Worm (Caenorhabditis elegans): ENCODE data around the gene unc-36.

The unc-36 gene

DNA sequence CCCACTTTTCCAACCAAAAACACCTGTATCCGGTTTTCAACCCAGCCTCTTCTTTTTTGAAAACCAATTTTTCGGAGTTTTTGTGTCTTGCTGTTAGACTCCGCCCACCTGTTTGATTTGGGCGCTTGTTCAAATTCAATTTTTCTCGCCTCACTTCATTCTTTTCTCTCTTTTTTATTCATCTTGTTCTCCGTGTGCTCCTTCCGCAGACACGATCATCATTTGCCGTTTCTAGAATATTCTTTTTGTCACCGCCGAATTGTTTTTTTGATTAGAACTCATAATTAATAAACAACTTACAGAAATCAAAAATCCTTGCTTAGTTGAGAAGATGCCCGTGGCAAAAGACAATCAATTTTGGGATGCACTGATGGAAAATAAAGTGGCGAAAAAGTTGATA, 22.1 kb downstream of the unc-36 start, which contains the start of gene C50C3.5:
Gene C50C3.5 (plus strand): TSS at position 301 of the 400 bp plus-strand sequence.
- TF ChIP-seq flt-1 (GFP tag; IDR thresholded peaks at IDR 0.05), result no peak
- TF ChIP-seq cog-1 (tag; optimal IDR thresholded peaks at IDR 0.05), result no peak
- no peak for TF ChIP-seq klf-2 (GFP tag; conservative IDR thresholded peaks at IDR 0.05)

DNA sequence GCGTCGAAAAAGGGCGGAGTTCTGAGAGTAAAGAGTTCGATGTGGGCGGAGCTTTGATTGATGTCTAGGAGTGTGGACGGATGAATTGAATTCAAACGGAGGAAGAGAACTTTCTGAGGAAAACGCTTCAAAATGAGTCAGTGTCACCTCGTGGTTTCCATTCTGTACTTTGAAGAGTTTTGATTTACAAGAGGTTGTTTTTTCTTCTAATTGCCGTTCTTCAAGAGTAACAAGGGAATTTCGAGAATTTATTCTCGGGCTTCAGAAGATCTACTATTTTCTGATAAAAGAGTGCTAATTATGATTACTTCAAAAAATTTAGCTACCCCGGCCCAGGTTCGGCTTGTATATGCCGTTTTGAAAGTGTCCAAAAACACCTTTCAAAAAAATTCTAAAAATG, 24.8 kb downstream of the unc-36 start, which contains the start of gene C50C3.12:
Gene C50C3.12 (plus strand): TSS at position 301 of the 400 bp plus-strand sequence.
- TF ChIP-seq cog-1 (tag; optimal IDR thresholded peaks at IDR 0.05), result no peak
- no peak for TF ChIP-seq T22C8.4 (GFP tag; IDR thresholded peaks at IDR 0.05)
- TF ChIP-seq ztf-29 (GFP tag; IDR thresholded peaks at IDR 0.05), result no peak
- TF ChIP-seq ref-1 (GFP tag; conservative IDR thresholded peaks at IDR 0.05), result no peak
- TF ChIP-seq ztf-23 (GFP tag; IDR thresholded peaks at IDR 0.05), result no peak
- no peak for TF ChIP-seq flt-1 (GFP tag; IDR thresholded peaks at IDR 0.05)
- TF ChIP-seq med-1 (GFP tag; optimal IDR thresholded peaks at IDR 0.05; ENCODE audit: insufficient read depth), result no peak
- no peak for TF ChIP-seq tab-1 (GFP tag; IDR thresholded peaks at IDR 0.05)
- TF ChIP-seq klf-2 (GFP tag; conservative IDR thresholded peaks at IDR 0.05), result no peak

DNA sequence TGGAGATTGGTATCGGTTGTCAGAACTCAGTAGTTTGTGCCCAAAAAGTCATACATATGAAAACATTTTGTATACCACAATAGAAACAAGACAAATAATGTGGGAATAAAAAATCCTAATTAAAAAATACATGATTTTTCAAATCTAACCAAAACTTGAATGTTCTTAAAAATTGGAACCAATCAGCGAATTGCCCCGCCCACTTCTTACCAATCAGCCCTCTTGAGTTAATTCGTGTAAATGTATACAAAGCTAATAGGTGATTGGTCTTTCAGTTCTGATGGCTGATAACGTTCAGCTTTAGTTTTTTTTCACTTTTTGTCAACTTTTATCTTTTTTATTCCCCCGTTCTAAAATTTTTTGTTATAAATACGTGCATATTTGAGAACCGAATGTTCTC, 25.8 kb downstream of the unc-36 start:
- TF ChIP-seq klf-2 (GFP tag; conservative IDR thresholded peaks at IDR 0.05), result no peak
- TF ChIP-seq ztf-29 (GFP tag; IDR thresholded peaks at IDR 0.05), result no peak
- TF ChIP-seq ref-1 (GFP tag; conservative IDR thresholded peaks at IDR 0.05), result no peak
- TF ChIP-seq ztf-23 (GFP tag; IDR thresholded peaks at IDR 0.05), result no peak
- TF ChIP-seq tab-1 (GFP tag; IDR thresholded peaks at IDR 0.05), result no peak
- TF ChIP-seq T22C8.4 (GFP tag; IDR thresholded peaks at IDR 0.05), result no peak
- TF ChIP-seq med-1 (GFP tag; optimal IDR thresholded peaks at IDR 0.05; ENCODE audit: insufficient read depth), result no peak
- no peak for TF ChIP-seq cog-1 (tag; optimal IDR thresholded peaks at IDR 0.05)
- TF ChIP-seq flt-1 (GFP tag; IDR thresholded peaks at IDR 0.05), result no peak

DNA sequence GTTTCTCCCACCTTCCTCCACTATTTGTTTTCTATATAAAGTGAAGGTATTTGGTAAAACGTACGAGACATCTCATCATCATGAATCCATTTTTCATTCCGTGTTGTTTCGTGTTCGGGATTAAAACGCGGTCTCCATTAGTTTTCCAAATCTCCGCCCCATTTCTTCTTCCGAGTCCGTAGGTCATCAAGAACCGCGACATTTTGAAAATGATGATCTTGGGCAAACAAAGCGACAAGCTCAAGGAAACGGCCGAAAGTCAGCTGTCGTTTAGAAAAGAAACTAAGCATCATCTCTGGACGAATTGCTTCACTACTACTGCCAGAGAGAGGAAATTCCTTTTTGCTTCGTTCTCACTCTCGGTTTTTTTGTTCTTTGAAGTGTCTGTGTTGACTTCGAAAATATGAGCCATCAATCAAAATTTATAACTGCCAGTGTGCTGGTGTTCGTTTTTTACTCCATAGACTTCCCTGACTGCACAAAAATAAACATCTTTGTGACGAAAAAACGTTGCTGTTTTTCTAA, 28.3 kb downstream of the unc-36 start:
- no peak for TF ChIP-seq tab-1 (GFP tag; IDR thresholded peaks at IDR 0.05)
- TF ChIP-seq T22C8.4 (GFP tag; IDR thresholded peaks at IDR 0.05), result no peak
- TF ChIP-seq cog-1 (tag; optimal IDR thresholded peaks at IDR 0.05), result no peak
- TF ChIP-seq ref-1 (GFP tag; conservative IDR thresholded peaks at IDR 0.05), result no peak
- TF ChIP-seq klf-2 (GFP tag; conservative IDR thresholded peaks at IDR 0.05), result no peak
- TF ChIP-seq flt-1 (GFP tag; IDR thresholded peaks at IDR 0.05), result no peak
- no peak for TF ChIP-seq ztf-23 (GFP tag; IDR thresholded peaks at IDR 0.05)
- TF ChIP-seq ztf-29 (GFP tag; IDR thresholded peaks at IDR 0.05), result no peak
- no peak for TF ChIP-seq med-1 (GFP tag; optimal IDR thresholded peaks at IDR 0.05; ENCODE audit: insufficient read depth)

DNA sequence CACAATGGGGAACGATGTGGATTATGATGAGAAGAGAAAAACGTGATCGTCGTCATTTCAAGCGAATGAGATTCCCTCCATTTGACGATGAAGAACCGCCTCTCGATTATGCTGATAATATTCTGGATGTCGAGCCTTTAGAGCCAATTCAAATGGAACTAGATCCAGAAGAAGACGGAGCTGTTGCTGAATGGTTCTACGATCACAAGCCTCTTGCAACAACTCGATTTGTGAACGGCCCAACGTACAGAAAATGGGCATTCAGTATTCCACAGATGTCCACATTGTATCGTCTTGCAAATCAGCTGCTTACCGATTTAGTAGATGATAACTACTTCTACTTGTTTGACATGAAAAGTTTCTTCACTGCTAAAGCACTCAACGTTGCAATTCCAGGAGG, 36.2 kb downstream of the unc-36 start:
- no peak for TF ChIP-seq cog-1 (tag; optimal IDR thresholded peaks at IDR 0.05)
- TF ChIP-seq ztf-29 (GFP tag; IDR thresholded peaks at IDR 0.05), result no peak
- no peak for TF ChIP-seq med-1 (GFP tag; optimal IDR thresholded peaks at IDR 0.05; ENCODE audit: insufficient read depth)
- TF ChIP-seq flt-1 (GFP tag; IDR thresholded peaks at IDR 0.05), result no peak
- no peak for TF ChIP-seq tab-1 (GFP tag; IDR thresholded peaks at IDR 0.05)
- TF ChIP-seq ztf-23 (GFP tag; IDR thresholded peaks at IDR 0.05), result no peak
- no peak for TF ChIP-seq ref-1 (GFP tag; conservative IDR thresholded peaks at IDR 0.05)
- no peak for TF ChIP-seq T22C8.4 (GFP tag; IDR thresholded peaks at IDR 0.05)
- no peak for TF ChIP-seq klf-2 (GFP tag; conservative IDR thresholded peaks at IDR 0.05)

DNA sequence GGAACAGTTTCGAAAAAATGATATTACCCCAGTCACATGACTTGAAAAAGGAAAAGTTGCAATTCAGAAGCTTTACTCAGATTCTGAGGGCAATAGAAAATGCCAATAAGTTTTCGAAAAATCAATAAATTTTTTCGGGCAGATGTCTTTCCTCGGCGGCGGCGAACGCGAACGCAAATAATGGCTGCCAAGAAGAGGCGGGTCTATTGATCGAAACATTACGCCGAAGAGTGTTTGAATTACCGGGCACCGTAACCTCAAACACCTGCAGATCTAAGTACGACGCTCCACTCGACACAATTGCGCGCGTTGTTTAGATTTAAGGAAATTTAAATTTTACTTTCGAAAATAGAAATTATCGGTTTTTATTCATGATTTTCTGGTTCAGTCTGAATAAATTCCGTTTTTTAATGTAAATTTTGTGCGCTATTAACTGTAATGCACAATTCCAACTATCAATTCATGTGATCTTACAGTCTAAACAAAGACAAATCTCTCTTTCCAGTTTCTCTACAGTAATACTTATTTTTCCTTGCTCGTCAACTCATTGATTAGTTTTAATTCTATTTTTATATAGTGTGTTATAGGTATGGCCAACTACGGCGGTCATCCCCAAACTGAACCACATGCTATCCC, 37.1 kb downstream of the unc-36 start, which contains the start of gene prp-8:
Gene prp-8 (plus strand): TSS at position 586 of the 636 bp plus-strand sequence.
- TF ChIP-seq cog-1 (tag; optimal IDR thresholded peaks at IDR 0.05), result peak; percentile 42
- TF ChIP-seq flt-1 (GFP tag; IDR thresholded peaks at IDR 0.05), result peak; percentile 74
- no peak for TF ChIP-seq klf-2 (GFP tag; conservative IDR thresholded peaks at IDR 0.05)
- TF ChIP-seq T22C8.4 (GFP tag; IDR thresholded peaks at IDR 0.05), result peak; percentile 92

DNA sequence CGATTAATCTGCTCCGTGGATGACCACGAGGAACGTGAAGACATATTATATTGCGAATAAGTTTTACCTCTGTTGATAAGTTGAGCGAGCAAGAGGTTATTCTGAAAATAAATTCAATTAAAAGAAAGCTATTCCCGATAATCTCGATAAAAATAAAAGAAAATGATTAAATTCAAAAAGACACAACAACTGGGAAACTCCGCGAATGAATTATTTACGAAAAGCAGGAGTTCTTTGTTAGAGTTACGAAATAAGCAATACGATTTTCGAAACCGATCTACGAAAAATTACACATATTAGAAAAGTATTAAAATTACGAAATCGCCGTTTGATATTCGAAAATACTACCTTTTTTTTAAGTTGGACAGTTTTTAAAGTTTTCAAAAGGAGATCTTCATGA, 37.7 kb downstream of the unc-36 start, which contains the start of gene bath-42:
Gene bath-42 (minus strand): TSS at position 101 of the 400 bp plus-strand sequence.
- no peak for TF ChIP-seq flt-1 (GFP tag; IDR thresholded peaks at IDR 0.05)
- TF ChIP-seq klf-2 (GFP tag; conservative IDR thresholded peaks at IDR 0.05), result no peak
- TF ChIP-seq cog-1 (tag; optimal IDR thresholded peaks at IDR 0.05), result no peak
- TF ChIP-seq T22C8.4 (GFP tag; IDR thresholded peaks at IDR 0.05), result no peak
- TF ChIP-seq tab-1 (GFP tag; IDR thresholded peaks at IDR 0.05), result no peak
- no peak for TF ChIP-seq ztf-23 (GFP tag; IDR thresholded peaks at IDR 0.05)
- TF ChIP-seq ztf-29 (GFP tag; IDR thresholded peaks at IDR 0.05), result no peak
- no peak for TF ChIP-seq ref-1 (GFP tag; conservative IDR thresholded peaks at IDR 0.05)

DNA sequence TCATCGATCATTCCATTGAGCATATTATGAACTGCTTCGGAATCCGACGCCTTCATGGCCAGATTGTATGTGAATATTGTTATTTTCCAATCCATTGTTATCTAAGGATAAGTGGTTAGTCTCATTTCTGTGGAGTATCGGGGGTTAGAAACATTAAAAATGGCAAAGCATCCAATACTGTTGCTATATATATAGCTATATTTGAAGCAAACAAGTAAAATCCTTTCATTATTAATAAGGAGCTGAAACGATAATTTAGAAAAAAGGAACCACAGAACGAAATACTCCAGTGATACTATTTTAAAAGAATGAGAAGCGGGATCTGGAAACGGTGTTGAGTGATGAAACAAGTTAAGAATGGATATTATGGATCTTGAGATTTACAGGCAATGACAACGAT, 39.8 kb downstream of the unc-36 start, which contains the start of gene inpp-5K:
Gene inpp-5K (minus strand): TSS at position 101 of the 400 bp plus-strand sequence.
- TF ChIP-seq T22C8.4 (GFP tag; IDR thresholded peaks at IDR 0.05), result no peak
- TF ChIP-seq cog-1 (tag; optimal IDR thresholded peaks at IDR 0.05), result no peak
- no peak for TF ChIP-seq flt-1 (GFP tag; IDR thresholded peaks at IDR 0.05)
- no peak for TF ChIP-seq med-1 (GFP tag; optimal IDR thresholded peaks at IDR 0.05; ENCODE audit: insufficient read depth)
- no peak for TF ChIP-seq tab-1 (GFP tag; IDR thresholded peaks at IDR 0.05)
- TF ChIP-seq ref-1 (GFP tag; conservative IDR thresholded peaks at IDR 0.05), result no peak
- TF ChIP-seq klf-2 (GFP tag; conservative IDR thresholded peaks at IDR 0.05), result no peak
- TF ChIP-seq ztf-29 (GFP tag; IDR thresholded peaks at IDR 0.05), result no peak
- no peak for TF ChIP-seq ztf-23 (GFP tag; IDR thresholded peaks at IDR 0.05)

DNA sequence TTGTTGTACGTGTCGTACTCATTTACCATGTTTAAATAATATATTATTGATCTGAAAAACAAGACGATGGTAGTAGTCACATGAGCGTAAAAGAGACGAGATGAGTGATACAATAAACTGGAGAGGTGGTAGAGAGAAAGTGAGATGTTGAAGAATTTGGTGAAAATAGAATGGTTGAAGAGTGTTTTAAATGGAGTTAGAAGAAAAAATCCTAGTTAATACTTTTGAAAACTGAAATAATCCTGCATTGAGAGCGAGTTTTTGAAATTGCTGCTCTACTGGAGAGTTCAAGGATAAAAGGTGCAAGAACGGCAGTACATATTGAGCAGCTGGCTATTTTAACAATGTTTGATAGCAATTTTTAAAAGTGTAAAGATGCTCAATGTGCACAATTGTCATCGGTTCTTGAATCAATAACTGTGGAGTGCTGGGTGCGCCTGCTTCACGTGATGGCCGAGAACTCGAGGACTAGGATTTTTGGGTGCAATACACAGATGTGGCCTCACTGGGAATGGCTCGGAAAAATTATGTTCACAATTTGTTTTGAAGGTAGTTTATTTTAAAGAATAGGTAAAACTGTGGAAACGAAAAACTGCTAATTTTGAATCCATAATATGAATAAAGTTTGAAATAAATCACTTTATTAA, 42.8 kb downstream of the unc-36 start, which contains the start of gene atg-13:
Gene atg-13 (minus strand): TSS at position 51 of the 647 bp plus-strand sequence.
- TF ChIP-seq ztf-23 (GFP tag; IDR thresholded peaks at IDR 0.05), result no peak
- no peak for TF ChIP-seq tab-1 (GFP tag; IDR thresholded peaks at IDR 0.05)
- no peak for TF ChIP-seq T22C8.4 (GFP tag; IDR thresholded peaks at IDR 0.05)
- TF ChIP-seq ztf-29 (GFP tag; IDR thresholded peaks at IDR 0.05), result no peak
- TF ChIP-seq klf-2 (GFP tag; conservative IDR thresholded peaks at IDR 0.05), result no peak
- no peak for TF ChIP-seq med-1 (GFP tag; optimal IDR thresholded peaks at IDR 0.05; ENCODE audit: insufficient read depth)
- no peak for TF ChIP-seq cog-1 (tag; optimal IDR thresholded peaks at IDR 0.05)
- TF ChIP-seq ref-1 (GFP tag; conservative IDR thresholded peaks at IDR 0.05), result no peak
- no peak for TF ChIP-seq flt-1 (GFP tag; IDR thresholded peaks at IDR 0.05)

Measured in whole organism, midembryonic.